Worm (Caenorhabditis elegans): ENCODE data around the gene F23G4.1.

- TF ChIP-seq nhr-77 (tag; optimal IDR thresholded peaks at IDR 0.05) (no peak), C34F6.9 (tag; optimal IDR thresholded peaks at IDR 0.05) (no peak), snpc-4 (tag; optimal IDR thresholded peaks at IDR 0.05) (no peak), ztf-4 (tag; optimal IDR thresholded peaks at IDR 0.05) (no peak), nhr-11 (tag; optimal IDR thresholded peaks at IDR 0.05) (no peak), crh-2 (tag; optimal IDR thresholded peaks at IDR 0.05) (no peak), unc-62 (GFP tag; optimal IDR thresholded peaks at IDR 0.05) (no peak), blmp-1 (tag; optimal IDR thresholded peaks at IDR 0.05; ENCODE audit: insufficient read depth) (no peak), lin-39 (tag; optimal IDR thresholded peaks at IDR 0.05) (no peak), fos-1 (tag; optimal IDR thresholded peaks at IDR 0.05) (no peak), nhr-21 (tag; optimal IDR thresholded peaks at IDR 0.05) (no peak), mdl-1 (tag; optimal IDR thresholded peaks at IDR 0.05) (no peak), dmd-4 (tag; optimal IDR thresholded peaks at IDR 0.05) (no peak)
Measured at ce11 chrX:6625275-6625674, 22.3 kb upstream of the F23G4.1 start.
